Fruit fly (Drosophila melanogaster) whole organism: ENCODE data around the gene PGAP2.

Experiments
- CG8478 ChIP-seq: fragments of >200 bp; optimal IDR thresholded peaks from 2 replicates; lab custom pipeline; 2018; ENCODE audit warnings: inconsistent platforms
- Dll ChIP-seq: fragments of >200 bp; optimal IDR thresholded peaks from 2 replicates; lab custom pipeline; 2017
- EcR ChIP-seq, 2 experiments: fragments of >200 bp; optimal IDR thresholded peaks; 2 replicates each; lab custom pipeline; 2017; ENCODE audit warnings: missing biosample characterization in 2 of 2, missing genetic modification characterization in 2 of 2, missing genetic modification reagents in 2 of 2
- pan ChIP-seq: fragments of >200 bp; optimal IDR thresholded peaks from 2 replicates; lab custom pipeline; 2017
- psq ChIP-seq: fragments of >200 bp; optimal IDR thresholded peaks from 2 replicates; lab custom pipeline; 2017
- usp ChIP-seq: fragments of >200 bp; optimal IDR thresholded peaks from 2 replicates; lab custom pipeline; 2017; ENCODE audit warnings: missing biosample characterization, missing genetic modification characterization, mixed read lengths

Gene PGAP2

DNA sequence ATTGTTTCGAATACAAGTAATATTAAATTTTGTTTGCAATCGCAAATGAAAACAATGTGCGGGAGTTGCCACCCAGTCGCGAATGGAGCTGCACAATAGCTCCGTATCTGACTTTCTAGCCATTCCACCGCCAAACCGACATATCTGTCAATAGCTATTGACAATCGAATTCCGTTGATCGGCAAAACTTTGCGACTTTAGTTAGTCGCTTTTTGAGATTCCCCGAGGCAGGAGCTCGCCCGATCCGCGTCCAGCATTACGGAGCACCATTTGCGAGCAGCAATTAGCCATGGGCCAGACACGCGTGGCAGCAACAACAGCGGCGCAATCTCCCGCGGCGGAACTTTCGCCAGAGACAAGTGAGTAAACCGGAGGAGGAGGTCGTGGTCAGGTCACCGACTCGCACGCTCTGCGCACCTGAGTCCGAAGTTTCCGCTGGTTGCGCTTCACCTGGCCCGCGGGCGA lies 33.4 kb upstream of the PGAP2 start, which contains the start of the genes CG4291 and kraken:
CG4291 (minus strand) TSS at position 84 of the 465 bp plus-strand sequence.
kraken (plus strand) TSS at position 122 of the 465 bp plus-strand sequence.
- TF ChIP-seq Dll: no peak
- TF ChIP-seq EcR (GFP tag; optimal IDR thresholded peaks at IDR 0.05; lab: Kevin White, UChicago): no peak
- TF ChIP-seq pan (lab: Kevin White, UChicago): no peak
- TF ChIP-seq psq (lab: Kevin White, UChicago): no peak
- no peak for TF ChIP-seq usp
- TF ChIP-seq CG8478 (lab: Kevin White, UChicago): no peak

DNA sequence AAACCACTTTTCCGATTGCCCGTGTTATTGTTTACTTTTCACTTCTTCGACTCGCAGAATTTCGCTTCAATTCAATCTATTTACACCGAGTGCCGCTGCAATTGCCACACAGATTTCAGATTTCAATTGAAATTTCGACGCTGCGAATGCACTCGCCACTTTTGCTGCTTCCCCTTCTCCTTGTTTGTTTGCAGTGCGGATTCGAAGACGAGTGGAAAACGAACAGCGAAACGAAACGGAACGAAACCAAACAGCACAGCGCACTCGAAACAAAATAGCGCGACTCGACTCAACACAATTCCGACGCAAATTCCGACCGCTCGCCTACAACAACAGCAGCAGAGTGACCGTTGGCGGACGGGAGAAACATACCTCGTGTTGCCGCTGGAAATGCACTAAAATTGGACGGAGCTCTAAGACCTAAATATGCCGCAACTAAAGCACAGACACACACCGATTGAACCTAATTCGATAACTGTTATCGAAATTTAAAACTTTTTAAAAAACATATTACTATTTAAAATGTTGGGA lies 31.5 kb upstream of the PGAP2 start, which contains the start of gene drongo:
drongo (minus strand) TSS at position 345 of the 531 bp plus-strand sequence.
- TF ChIP-seq EcR (GFP tag; optimal IDR thresholded peaks at IDR 0.05; lab: Kevin White, UChicago): no peak
- no peak for TF ChIP-seq Dll
- no peak for TF ChIP-seq psq (lab: Kevin White, UChicago)
- TF ChIP-seq CG8478 (lab: Kevin White, UChicago): no peak
- TF ChIP-seq usp: no peak
- no peak for TF ChIP-seq pan (lab: Kevin White, UChicago)

DNA sequence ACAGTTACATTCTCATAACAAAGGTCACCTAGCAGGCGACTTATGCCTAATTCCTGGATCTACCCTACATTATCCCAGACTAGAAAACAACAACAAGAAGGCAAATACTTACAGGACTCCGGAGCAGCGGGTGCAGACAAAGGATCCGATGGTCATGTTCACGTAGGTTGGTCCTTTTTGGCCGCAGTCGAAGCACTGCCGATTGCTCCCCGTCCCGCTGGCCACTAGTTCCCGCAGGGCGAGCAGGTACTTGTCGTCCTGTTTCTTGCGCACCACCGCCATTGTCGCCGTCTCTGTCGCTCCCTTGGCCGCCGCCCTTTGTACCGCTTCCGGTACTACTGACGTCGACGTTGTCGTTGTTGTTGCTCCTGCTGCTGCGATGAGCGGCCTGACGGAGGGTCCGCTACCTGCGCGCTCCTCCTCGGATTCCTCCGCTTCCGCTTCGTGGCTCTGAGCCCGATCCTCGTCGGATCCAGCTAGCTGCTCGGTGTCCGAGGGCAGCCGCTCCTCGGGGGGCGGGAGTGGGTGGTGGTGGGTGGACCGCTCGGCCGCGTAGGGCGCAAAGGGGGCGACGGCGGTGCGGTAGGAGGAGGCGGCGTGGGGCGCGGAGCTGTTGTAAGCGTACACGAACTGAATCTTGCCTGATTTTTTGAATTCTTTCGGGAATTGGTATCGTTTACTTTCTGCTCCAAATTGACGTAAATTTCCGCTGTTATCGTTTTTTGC lies 30.6 kb upstream of the PGAP2 start:
- no peak for TF ChIP-seq CG8478 (lab: Kevin White, UChicago)
- TF ChIP-seq usp: no peak
- no peak for TF ChIP-seq psq (lab: Kevin White, UChicago)
- no peak for TF ChIP-seq Dll
- no peak for TF ChIP-seq pan (lab: Kevin White, UChicago)
- no peak for TF ChIP-seq EcR (GFP tag; optimal IDR thresholded peaks at IDR 0.05; lab: Kevin White, UChicago)

DNA sequence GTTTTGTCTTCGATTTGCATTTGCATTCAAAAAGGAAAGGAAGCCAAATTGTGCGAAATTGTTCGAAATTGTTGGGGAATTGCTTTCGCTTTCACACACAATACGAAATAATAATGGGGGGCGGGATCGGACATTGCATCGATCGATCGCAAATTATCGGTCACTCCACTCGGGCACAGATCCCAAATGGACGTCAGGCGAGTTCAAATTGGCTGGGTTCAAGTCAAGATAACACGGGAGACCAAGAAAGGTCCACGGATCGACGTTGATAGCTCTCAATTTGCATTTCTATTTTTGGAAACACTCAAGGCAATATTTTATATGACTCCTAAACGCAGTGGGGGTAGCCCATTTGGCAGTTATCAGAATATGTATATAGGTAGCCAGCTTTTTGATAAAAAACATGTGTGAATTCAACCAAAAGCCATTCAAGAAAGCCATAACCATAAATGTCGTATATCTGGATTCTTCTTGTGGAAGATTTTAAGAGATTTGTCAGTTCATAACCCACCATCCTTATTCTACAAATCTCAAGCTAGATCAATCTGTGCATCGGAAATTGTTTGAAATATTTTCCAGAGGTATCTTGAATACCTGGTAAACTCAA lies 29.9 kb upstream of the PGAP2 start:
- TF ChIP-seq psq (lab: Kevin White, UChicago) (no peak), usp (no peak), pan (lab: Kevin White, UChicago) (no peak), Dll (no peak), CG8478 (lab: Kevin White, UChicago) (no peak), EcR (GFP tag; optimal IDR thresholded peaks at IDR 0.05; lab: Kevin White, UChicago) (no peak)

DNA sequence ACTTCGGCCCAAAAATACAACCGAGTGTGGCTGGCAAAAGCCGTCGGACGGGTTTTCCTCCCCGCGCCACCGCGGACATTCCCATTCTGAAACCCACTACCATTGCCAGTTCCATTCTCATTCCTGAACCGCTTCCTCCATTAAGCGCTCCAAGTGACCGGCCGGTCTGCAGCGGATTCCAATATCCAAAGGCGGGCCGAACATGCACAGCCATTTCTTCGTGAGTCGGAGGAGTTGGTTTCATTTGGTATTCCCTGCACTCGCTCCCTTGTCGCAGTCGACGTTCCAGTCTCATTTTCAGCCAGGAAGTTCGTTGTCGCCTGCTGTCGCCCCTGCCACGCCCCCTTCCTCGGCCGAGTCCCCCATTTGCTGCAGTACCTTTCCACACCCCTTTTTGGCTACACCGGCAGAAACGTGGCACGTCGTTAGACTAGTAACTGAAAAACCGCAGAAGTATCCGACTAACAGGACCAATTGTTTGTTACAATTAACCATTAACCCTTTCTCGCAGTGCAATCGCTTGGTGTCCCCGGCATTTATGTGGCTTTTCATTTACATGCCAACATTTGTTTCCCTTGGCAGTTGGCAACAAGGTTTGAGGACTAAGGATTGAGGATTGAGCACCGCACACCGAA lies 28.8 kb upstream of the PGAP2 start:
- TF ChIP-seq Dll: no peak
- no peak for TF ChIP-seq usp
- TF ChIP-seq psq (lab: Kevin White, UChicago): no peak
- no peak for TF ChIP-seq pan (lab: Kevin White, UChicago)
- no peak for TF ChIP-seq EcR (GFP tag; optimal IDR thresholded peaks at IDR 0.05; lab: Kevin White, UChicago)
- no peak for TF ChIP-seq CG8478 (lab: Kevin White, UChicago)

DNA sequence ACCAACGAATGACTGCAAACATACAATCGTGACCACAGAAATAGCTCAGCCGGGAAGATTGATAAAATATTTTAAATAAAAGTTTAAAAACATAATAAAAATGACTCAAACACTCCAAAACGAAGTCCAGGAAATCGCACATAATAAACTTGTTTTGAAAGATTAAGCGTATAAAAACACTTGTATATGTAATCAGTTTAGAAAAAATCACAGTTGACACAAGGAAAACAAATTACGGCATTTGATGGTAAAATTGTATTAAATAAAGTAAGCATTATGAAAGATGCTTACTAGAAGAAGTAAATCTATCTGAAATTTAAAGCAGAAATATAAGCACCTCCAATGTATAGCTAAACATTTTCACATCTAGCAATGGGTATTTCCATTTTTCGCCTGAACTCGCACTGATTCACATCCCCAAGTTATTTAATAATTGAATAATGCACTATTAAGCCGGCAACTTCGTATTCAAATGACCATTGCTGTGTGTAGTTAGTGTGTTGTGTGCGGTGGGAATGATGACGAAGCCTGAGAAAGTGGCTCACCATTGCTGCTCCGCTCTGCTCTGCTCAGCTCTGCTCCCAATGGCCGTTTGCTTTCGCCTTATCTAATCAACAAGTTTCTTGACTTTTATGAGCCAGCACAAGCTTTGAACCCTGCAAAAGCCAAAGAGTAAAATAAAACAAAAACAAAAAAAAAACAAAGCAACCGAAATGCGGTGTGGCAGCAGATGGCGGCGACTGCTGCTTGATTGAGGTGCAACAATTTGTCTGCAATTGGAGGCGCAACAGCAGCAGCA lies 28.1 kb upstream of the PGAP2 start:
- TF ChIP-seq usp: no peak
- TF ChIP-seq psq (lab: Kevin White, UChicago): no peak
- TF ChIP-seq CG8478 (lab: Kevin White, UChicago): no peak

DNA sequence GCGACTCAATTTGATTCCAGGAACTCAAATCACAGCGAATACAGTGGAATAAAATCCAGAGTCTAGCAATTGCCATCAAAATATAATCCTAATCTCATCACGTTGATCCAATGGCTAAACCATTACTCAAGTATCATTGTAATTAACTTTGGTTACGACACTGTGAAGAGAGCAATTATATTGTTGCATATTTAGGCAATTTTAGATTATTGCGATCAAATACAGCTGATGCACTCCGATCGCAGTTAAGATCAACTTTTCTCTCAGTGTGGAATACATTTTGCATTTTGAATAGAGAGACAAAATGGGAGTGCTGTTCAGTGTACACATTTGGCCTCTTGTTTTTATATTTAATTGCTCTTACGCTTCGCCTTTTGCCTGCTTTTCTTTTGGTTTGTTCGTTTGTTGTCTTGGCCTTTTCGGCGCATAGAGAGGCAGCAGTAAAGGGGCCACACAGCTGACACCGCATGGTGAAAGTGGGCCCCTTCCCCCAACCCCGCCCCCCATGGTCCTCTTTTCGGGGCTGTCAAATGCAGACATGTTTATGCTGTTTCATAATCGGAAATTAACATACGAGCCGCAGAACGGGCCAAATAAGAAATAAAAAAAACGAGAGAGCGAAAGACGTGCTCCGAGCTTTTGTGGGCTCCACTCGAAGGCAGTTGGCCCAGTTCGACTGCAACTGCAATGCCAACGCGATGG lies 27.0 kb upstream of the PGAP2 start:
- TF ChIP-seq EcR (GFP tag; optimal IDR thresholded peaks at IDR 0.05; lab: Kevin White, UChicago): no peak
- TF ChIP-seq CG8478 (lab: Kevin White, UChicago): no peak
- no peak for TF ChIP-seq usp
- no peak for TF ChIP-seq Dll
- no peak for TF ChIP-seq psq (lab: Kevin White, UChicago)
- no peak for TF ChIP-seq pan (lab: Kevin White, UChicago)

DNA sequence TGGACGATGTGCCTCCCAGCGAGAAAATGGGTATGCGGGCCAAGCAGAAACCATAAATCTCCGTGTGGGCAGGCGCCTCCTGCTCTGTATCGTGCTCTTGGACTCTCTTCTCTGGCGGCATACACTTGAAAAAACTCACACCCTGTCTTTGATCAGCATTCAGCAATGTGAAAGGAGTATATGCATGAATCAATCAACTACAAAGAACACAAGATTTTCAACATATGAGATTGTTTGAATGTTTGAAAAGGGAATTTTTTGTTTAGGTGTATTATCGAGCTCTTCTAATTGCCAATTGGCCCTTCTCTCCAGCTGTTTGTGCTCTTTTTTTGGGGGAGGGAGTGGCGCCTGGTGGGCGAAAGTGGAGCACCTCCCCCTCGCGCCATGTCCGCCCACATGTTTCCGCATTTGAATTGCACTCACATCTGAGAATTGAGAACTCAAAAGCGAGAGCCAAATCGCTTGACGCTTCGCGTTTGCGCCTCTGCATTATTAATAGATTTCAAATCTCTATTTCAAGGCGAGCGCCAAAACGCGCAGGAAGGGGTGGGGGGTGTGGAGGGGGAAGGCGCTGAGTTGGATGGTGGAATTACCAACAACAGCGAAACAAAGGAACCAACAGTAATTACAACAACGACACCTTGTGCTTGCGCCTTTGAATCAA lies 26.2 kb upstream of the PGAP2 start:
- no peak for TF ChIP-seq psq (lab: Kevin White, UChicago)
- no peak for TF ChIP-seq CG8478 (lab: Kevin White, UChicago)
- no peak for TF ChIP-seq pan (lab: Kevin White, UChicago)
- no peak for TF ChIP-seq usp
- TF ChIP-seq EcR (GFP tag; optimal IDR thresholded peaks at IDR 0.05; lab: Kevin White, UChicago): no peak
- no peak for TF ChIP-seq Dll

DNA sequence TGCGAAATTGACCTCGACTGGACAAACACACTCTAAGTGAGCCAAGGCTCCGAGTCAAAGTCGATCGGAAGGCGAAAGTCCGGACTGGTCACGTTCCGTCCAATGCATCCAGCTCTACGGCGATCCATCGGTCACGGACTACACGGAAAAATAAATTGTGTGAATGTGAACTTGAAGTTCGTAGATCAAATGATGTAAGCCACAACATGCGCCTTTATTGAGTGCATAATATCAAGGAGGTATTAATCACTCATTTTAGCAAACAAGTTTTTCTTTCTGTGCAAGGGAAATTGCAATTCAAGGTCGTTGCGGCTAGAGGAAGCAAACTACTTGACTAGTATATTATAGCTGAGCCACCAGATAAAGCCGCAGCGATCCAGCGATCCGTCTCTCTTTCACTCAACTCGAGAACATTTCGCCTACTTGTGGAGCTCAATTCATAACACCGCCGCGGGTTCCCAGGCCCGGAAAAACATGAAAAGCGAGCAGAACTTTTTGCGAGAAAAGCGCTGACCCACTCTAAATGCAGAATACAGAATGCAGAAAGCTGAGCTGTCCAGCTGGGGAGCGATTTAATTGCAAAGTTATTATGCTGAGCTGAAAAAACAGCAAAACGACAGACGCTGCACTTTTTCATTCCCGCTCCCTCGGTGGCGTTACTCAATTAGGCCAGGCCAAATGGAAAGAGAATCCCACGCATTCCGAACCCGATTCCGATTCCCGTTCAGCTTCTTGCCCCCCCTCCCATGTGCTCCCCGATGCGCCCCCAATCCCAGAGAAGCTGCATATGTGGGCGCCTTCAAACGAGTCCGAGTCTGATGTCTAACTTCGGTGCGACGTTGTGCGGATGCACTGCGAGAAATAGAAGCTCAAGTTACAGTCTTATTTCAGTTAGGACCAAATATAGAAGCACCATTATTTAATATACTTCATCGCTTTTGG lies 24.8 kb upstream of the PGAP2 start:
- TF ChIP-seq pan (lab: Kevin White, UChicago): no peak
- TF ChIP-seq psq (lab: Kevin White, UChicago): no peak
- no peak for TF ChIP-seq EcR (GFP tag; optimal IDR thresholded peaks at IDR 0.05; lab: Kevin White, UChicago)
- no peak for TF ChIP-seq usp
- TF ChIP-seq Dll: no peak
- no peak for TF ChIP-seq CG8478 (lab: Kevin White, UChicago)
